Worm (Caenorhabditis elegans): ENCODE measurements around the gene F49E12.10.

DNA sequence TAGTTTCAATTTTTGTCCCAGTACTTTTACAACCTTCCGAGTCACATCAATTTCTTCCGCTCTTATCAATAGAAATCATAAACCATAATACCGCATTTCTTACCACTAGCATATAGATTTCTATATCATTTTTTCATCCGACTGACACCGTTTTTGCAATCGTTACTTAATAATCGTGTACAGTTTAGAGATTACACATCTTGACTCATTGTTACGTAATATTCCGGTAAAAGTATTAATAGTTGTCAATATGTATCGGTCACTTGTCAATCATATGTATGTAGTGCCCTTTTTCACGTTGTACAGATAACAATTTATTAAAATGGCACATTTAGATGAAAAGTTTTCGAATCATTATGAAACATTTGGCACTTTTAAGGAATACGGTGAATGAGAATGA lies 9.1 kb downstream of the F49E12.10 start:
- TF ChIP-seq scrt-1 (GFP tag; IDR thresholded peaks at IDR 0.05) (no peak), sea-1 (GFP tag; conservative IDR thresholded peaks at IDR 0.05) (no peak), tra-4 (tag; optimal IDR thresholded peaks at IDR 0.05) (no peak), pes-1 (GFP tag; IDR thresholded peaks at IDR 0.05) (no peak), ets-7 (tag; optimal IDR thresholded peaks at IDR 0.05) (no peak), ama-1 (optimal IDR thresholded peaks at IDR 0.05) (no peak), ceh-13 (GFP tag; optimal IDR thresholded peaks at IDR 0.05) (no peak), hmg-4 (GFP tag; optimal IDR thresholded peaks at IDR 0.05) (no peak), B0310.2 (tag; optimal IDR thresholded peaks at IDR 0.05) (no peak), F13C5.2 (tag; optimal IDR thresholded peaks at IDR 0.05) (no peak), flt-1 (GFP tag; IDR thresholded peaks at IDR 0.05) (no peak), tbx-11 (GFP tag; IDR thresholded peaks at IDR 0.05) (no peak), hmbx-1 (tag; optimal IDR thresholded peaks at IDR 0.05) (no peak), aly-1 (tag; optimal IDR thresholded peaks at IDR 0.05) (no peak)
